Fruit fly (Drosophila melanogaster) whole organism, embryonic: Measurements from ENCODE around the gene Vajk1.

ENCODE experiments used
- B-H2 ChIP-seq: fragments of 200-800 bp; sonication (Bioruptor generic); optimal IDR thresholded peaks from 2 replicates; lab custom pipeline; 2018; ENCODE audit warnings: missing biosample characterization, mild to moderate bottlenecking, missing genetic modification characterization
- Blimp-1 ChIP-seq: fragments of 200-800 bp; sonication (Bioruptor generic); optimal IDR thresholded peaks from 3 replicates; lab custom pipeline; 2018; ENCODE audit warnings: missing biosample characterization, missing genetic modification characterization, mild to moderate bottlenecking, moderate library complexity, missing genetic modification reagents
- CG15479 ChIP-seq: fragments of 200-800 bp; sonication (Bioruptor generic); optimal IDR thresholded peaks from 3 replicates; lab custom pipeline; 2019; ENCODE audit warnings: missing biosample characterization, mild to moderate bottlenecking, missing genetic modification characterization, moderate library complexity
- CG1603 ChIP-seq: fragments of 200-800 bp; sonication (Bioruptor generic); optimal IDR thresholded peaks from 2 replicates; lab custom pipeline; 2019; ENCODE audit warnings: missing biosample characterization, mild to moderate bottlenecking, missing genetic modification characterization, moderate library complexity
- CG17568 ChIP-seq: fragments of 200-800 bp; sonication (Bioruptor generic); optimal IDR thresholded peaks from 2 replicates; lab custom pipeline; 2018; ENCODE audit warnings: missing biosample characterization, mild to moderate bottlenecking, missing genetic modification characterization, moderate library complexity
- CG6791 ChIP-seq: fragments of 200-800 bp; sonication (Bioruptor generic); IDR thresholded peaks from 3 replicates; pipeline ENCODE4 v1.3.6; 2022; ENCODE audit warnings: missing biosample characterization, missing genetic modification characterization; ENCODE audit not compliant: partially characterized antibody
- Nf-YC ChIP-seq: fragments of 200-800 bp; optimal IDR thresholded peaks from 3 replicates; lab custom pipeline; 2019; ENCODE audit warnings: missing biosample characterization, mild to moderate bottlenecking, missing genetic modification characterization, moderate library complexity
- Rfx ChIP-seq: fragments of 200-800 bp; sonication (Bioruptor generic); IDR thresholded peaks from 2 replicates; pipeline ENCODE4 v1.3.6; 2022; ENCODE audit warnings: missing biosample characterization, missing genetic modification characterization
- Sox102F ChIP-seq: fragments of 200-800 bp; sonication (Bioruptor generic); optimal IDR thresholded peaks from 2 replicates; lab custom pipeline; 2018; ENCODE audit warnings: missing biosample characterization, mild to moderate bottlenecking, missing genetic modification characterization, moderate library complexity
- gt ChIP-seq: fragments of 200-800 bp; sonication (Bioruptor generic); IDR thresholded peaks from 2 replicates; pipeline ENCODE4 v1.3.6; 2022; ENCODE audit warnings: missing biosample characterization, missing genetic modification characterization
- pho ChIP-seq: fragments of 200-800 bp; sonication (Bioruptor generic); optimal IDR thresholded peaks from 2 replicates; lab custom pipeline; 2016; ENCODE audit warnings: missing biosample characterization, missing genetic modification characterization
- usp ChIP-seq: fragments of >200 bp; optimal IDR thresholded peaks from 2 replicates; lab custom pipeline; 2017; ENCODE audit warnings: missing biosample characterization, missing genetic modification characterization

dm6 chr2L:13934542-13935065 lies 11.3 kb upstream of the Vajk1 start, which contains the start of gene Vajk2:
- no peak for TF ChIP-seq CG17568 (GFP tag; lab: Kevin White, UChicago)
- no peak for TF ChIP-seq CG1603 (tag; lab: Kevin White, UChicago)
- TF ChIP-seq gt (GFP tag; lab: Robert Waterston, UW) = no peak
- no peak for TF ChIP-seq Blimp-1
- no peak for TF ChIP-seq Sox102F (GFP tag; lab: Kevin White, UChicago)
- no peak for TF ChIP-seq usp
- no peak for TF ChIP-seq B-H2 (GFP tag; lab: Kevin White, UChicago)
- TF ChIP-seq Nf-YC = no peak
- no peak for TF ChIP-seq Rfx
- no peak for TF ChIP-seq pho
- TF ChIP-seq CG6791 (GFP tag; lab: Robert Waterston, UW) = no peak
- TF ChIP-seq CG15479 = no peak
